Fruit fly (Drosophila melanogaster) S2 (cell line): ENCODE measurements around the gene Cyp305a1.

ENCODE experiments used
- CG8478 ChIP-seq: fragments of >200 bp; optimal IDR thresholded peaks from 2 replicates; lab custom pipeline; 2018
- CTCF ChIP-seq, 2 experiments: fragments of >200 bp; optimal IDR thresholded peaks; 2 replicates each; lab custom pipeline; 2018

dm6 chr3L:19861215-19861614 is 48.1 kb upstream of the Cyp305a1 start:
- TF ChIP-seq CG8478 (lab: Kevin White, UChicago), result no peak
- TF ChIP-seq CTCF (optimal IDR thresholded peaks at IDR 0.05; lab: Kevin White, UChicago), result no peak
